Fruit fly (Drosophila melanogaster) whole organism, embryonic: Measurements from ENCODE around the gene CG9631.

Experiments
- CG10462 ChIP-seq: fragments of 200-800 bp; sonication (Bioruptor generic); optimal IDR thresholded peaks from 2 replicates; lab custom pipeline; 2016; ENCODE audit warnings: missing biosample characterization, missing genetic modification characterization
- CG6765 ChIP-seq: fragments of 200-800 bp; sonication (Bioruptor generic); optimal IDR thresholded peaks from 3 replicates; lab custom pipeline; 2017; ENCODE audit warnings: missing biosample characterization, mild to moderate bottlenecking, missing genetic modification characterization
- insv ChIP-seq, 2 experiments: fragments of 200-800 bp; sonication (Bioruptor generic); optimal IDR thresholded peaks; 3 replicates each; lab custom pipeline; 2016 to 2018; ENCODE audit warnings: missing biosample characterization in 2 of 2, missing genetic modification characterization in 2 of 2
- zen2 ChIP-seq: fragments of 200-800 bp; sonication (Bioruptor generic); IDR thresholded peaks from 3 replicates; pipeline ENCODE4 v1.3.6; 2022; ENCODE audit warnings: missing biosample characterization, missing genetic modification characterization; ENCODE audit not compliant: partially characterized antibody

- TF ChIP-seq insv (GFP tag; optimal IDR thresholded peaks at IDR 0.05; lab: Kevin White, UChicago) = no peak
- no peak for TF ChIP-seq zen2 (GFP tag; lab: Robert Waterston, UW)
- TF ChIP-seq CG6765 (GFP tag; lab: Kevin White, UChicago) = no peak
- no peak for TF ChIP-seq CG10462 (GFP tag; lab: Kevin White, UChicago)
Measured at dm6 chr3R:14261113-14261512, 34.6 kb upstream of the CG9631 start, which contains the start of gene CG14840.
